Worm (Caenorhabditis elegans) whole organism, midembryonic: ENCODE measurements around the gene srab-3.

ENCODE experiments used
- T22C8.4 ChIP-seq: fragments of 200-800 bp; sonication (Bioruptor generic); IDR thresholded peaks from 2 replicates; pipeline ENCODE4 v1.3.6; 2022; ENCODE audit warnings: missing genetic modification characterization, missing compliant biosample characterization
- cog-1 ChIP-seq: sonication (generic microtip); optimal IDR thresholded peaks from 2 replicates; lab custom pipeline; 2016; ENCODE audit warnings: missing genetic modification characterization, missing compliant biosample characterization
- flt-1 ChIP-seq: fragments of 200-800 bp; sonication (Bioruptor generic); IDR thresholded peaks from 2 replicates; pipeline ENCODE4 v1.3.6; 2022; ENCODE audit warnings: missing genetic modification characterization, missing compliant biosample characterization
- klf-2 ChIP-seq: fragments of 200-800 bp; sonication (Bioruptor generic); conservative IDR thresholded peaks from 2 replicates; pipeline ENCODE4 v1.3.6; 2022; ENCODE audit warnings: missing genetic modification reagents, missing genetic modification characterization, missing compliant biosample characterization
- med-1 ChIP-seq: sonication (generic microtip); optimal IDR thresholded peaks from 2 replicates; lab custom pipeline; 2017; ENCODE audit warnings: missing genetic modification characterization, mild to moderate bottlenecking, missing compliant biosample characterization, antibody characterized with exemption, missing genetic modification reagents; ENCODE audit not compliant: insufficient read depth
- tab-1 ChIP-seq: fragments of 200-800 bp; sonication (Bioruptor generic); IDR thresholded peaks from 2 replicates; pipeline ENCODE4 v1.3.6; 2022; ENCODE audit warnings: missing genetic modification characterization, missing compliant biosample characterization
- ztf-23 ChIP-seq: fragments of 200-800 bp; sonication (Bioruptor generic); IDR thresholded peaks from 2 replicates; pipeline ENCODE4 v1.3.6; 2022; ENCODE audit warnings: missing genetic modification reagents, missing genetic modification characterization, missing compliant biosample characterization
- ztf-29 ChIP-seq: fragments of 200-800 bp; sonication (Bioruptor generic); IDR thresholded peaks from 2 replicates; pipeline ENCODE4 v1.3.6; 2022; ENCODE audit warnings: missing genetic modification reagents, missing genetic modification characterization, missing compliant biosample characterization

- TF ChIP-seq T22C8.4 (GFP tag; lab: Robert Waterston, UW) = no peak
- no peak for TF ChIP-seq cog-1
- no peak for TF ChIP-seq ztf-23
- TF ChIP-seq tab-1 = no peak
- TF ChIP-seq med-1 (GFP tag; lab: Kevin White, UChicago) = no peak
- TF ChIP-seq flt-1 (GFP tag; lab: Robert Waterston, UW) = no peak
- no peak for TF ChIP-seq ztf-29 (GFP tag; lab: Robert Waterston, UW)
- no peak for TF ChIP-seq klf-2 (GFP tag; lab: Robert Waterston, UW)
Observed at ce11 chrV:5131380-5131779, 23.7 kb upstream of the srab-3 start.
